Worm (Caenorhabditis elegans) whole organism, L1 larva: ENCODE data around the gene Y57A10A.5.

Experiments used
- C16A3.4 ChIP-seq: fragments of 150-350 bp; optimal IDR thresholded peaks from 2 replicates; lab custom pipeline; 2014; ENCODE audit warnings: missing biosample characterization, missing genetic modification characterization
- ama-1 ChIP-seq: fragments of 150-350 bp; optimal IDR thresholded peaks from 2 replicates; lab custom pipeline; 2014
- blmp-1 ChIP-seq: fragments of 150-350 bp; optimal IDR thresholded peaks from 2 replicates; lab custom pipeline; 2014; ENCODE audit warnings: missing biosample characterization, missing genetic modification characterization
- grh-1 ChIP-seq: fragments of 200-800 bp; sonication (Bioruptor generic); IDR thresholded peaks from 2 replicates; pipeline ENCODE4 v1.3.6; 2022; ENCODE audit warnings: missing genetic modification reagents, missing genetic modification characterization, missing compliant biosample characterization
- lin-13 ChIP-seq: fragments of 150-350 bp; optimal IDR thresholded peaks from 2 replicates; lab custom pipeline; 2014; ENCODE audit warnings: missing biosample characterization, missing genetic modification reagents, missing genetic modification characterization
- lin-14 ChIP-seq: fragments of 200-800 bp; sonication (Bioruptor generic); optimal IDR thresholded peaks from 2 replicates; lab custom pipeline; 2018; ENCODE audit warnings: mild to moderate bottlenecking, missing genetic modification characterization, moderate library complexity, missing compliant biosample characterization
- lin-39 ChIP-seq: fragments of 150-350 bp; optimal IDR thresholded peaks from 2 replicates; lab custom pipeline; 2014; ENCODE audit warnings: missing biosample characterization, missing genetic modification reagents, missing genetic modification characterization
- lir-3 ChIP-seq: sonication (generic microtip); optimal IDR thresholded peaks from 2 replicates; lab custom pipeline; 2016; ENCODE audit warnings: mild to moderate bottlenecking, missing genetic modification characterization, moderate library complexity, missing compliant biosample characterization; ENCODE audit not compliant: poor library complexity
- mep-1 ChIP-seq: fragments of 150-350 bp; optimal IDR thresholded peaks from 2 replicates; lab custom pipeline; 2014; ENCODE audit warnings: missing biosample characterization, missing genetic modification characterization
- nhr-237 ChIP-seq: fragments of 150-350 bp; optimal IDR thresholded peaks from 2 replicates; lab custom pipeline; 2014; ENCODE audit warnings: missing biosample characterization, missing genetic modification characterization
- nhr-76 ChIP-seq: sonication (generic microtip); optimal IDR thresholded peaks from 2 replicates; lab custom pipeline; 2017; ENCODE audit warnings: missing biosample characterization, missing genetic modification characterization
- rnt-1 ChIP-seq: sonication (generic microtip); optimal IDR thresholded peaks from 2 replicates; lab custom pipeline; 2016; ENCODE audit warnings: mild to moderate bottlenecking, missing genetic modification characterization, moderate library complexity, missing compliant biosample characterization
- snpc-4 ChIP-seq: fragments of 150-350 bp; optimal IDR thresholded peaks from 2 replicates; lab custom pipeline; 2014; ENCODE audit warnings: missing biosample characterization, missing genetic modification characterization
- zag-1 ChIP-seq: fragments of 150-350 bp; optimal IDR thresholded peaks from 2 replicates; lab custom pipeline; 2014; ENCODE audit warnings: missing biosample characterization, missing genetic modification characterization

DNA sequence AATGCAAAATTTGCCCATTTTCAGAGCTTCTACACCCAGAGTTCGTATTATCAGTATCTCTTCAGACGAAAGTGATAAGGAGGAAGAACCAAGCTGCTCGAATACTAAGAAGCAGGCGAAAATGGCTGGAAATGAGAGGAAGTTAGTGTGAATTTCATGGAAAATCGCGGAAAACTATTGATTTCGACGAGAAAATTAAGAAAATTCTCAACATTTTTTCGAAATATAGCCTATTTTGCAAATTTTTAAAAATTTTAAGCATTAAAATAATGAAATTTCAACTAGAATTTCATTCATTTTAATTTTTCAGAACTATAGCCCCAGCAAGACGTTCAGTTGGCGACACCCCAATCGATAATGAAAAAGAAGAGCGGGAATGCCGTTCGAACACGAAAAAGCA lies 10.7 kb upstream of the Y57A10A.5 start:
- TF ChIP-seq snpc-4 (tag; lab: Kevin White, UChicago) (no peak), ama-1 (lab: Kevin White, UChicago) (no peak), lir-3 (tag; lab: Kevin White, UChicago) (no peak), lin-14 (GFP tag; lab: Kevin White, UChicago) (no peak), lin-13 (GFP tag; lab: Kevin White, UChicago) (no peak), blmp-1 (tag; lab: Kevin White, UChicago) (no peak), lin-39 (tag; lab: Kevin White, UChicago) (no peak), nhr-76 (no peak), nhr-237 (tag; lab: Kevin White, UChicago) (no peak), rnt-1 (tag; lab: Kevin White, UChicago) (no peak), C16A3.4 (no peak), zag-1 (tag; lab: Kevin White, UChicago) (no peak), mep-1 (tag; lab: Kevin White, UChicago) (no peak), grh-1 (no peak)
